Fruit fly (Drosophila melanogaster): Measurements from ENCODE around the gene Rcd-1r.

Gene Rcd-1r

dm6 chr2L:9013968-9014367 lies at the start of gene Rcd-1r:
Gene Rcd-1r (minus strand): TSS chr2L:9014068.
- TF ChIP-seq CG9948 (tag; optimal IDR thresholded peaks at IDR 0.05) (no peak), CG15710 (tag; optimal IDR thresholded peaks at IDR 0.05) (no peak), CG8159 (tag; optimal IDR thresholded peaks at IDR 0.05) (no peak), CG17806 (tag; optimal IDR thresholded peaks at IDR 0.05) (no peak), Ets98B (GFP tag; IDR thresholded peaks at IDR 0.05) (no peak), CG12605 (GFP tag; IDR thresholded peaks at IDR 0.05) (no peak), fd96Ca (GFP tag; IDR thresholded peaks at IDR 0.05) (no peak), rn (GFP tag; IDR thresholded peaks at IDR 0.05) (no peak), Snoo (tag; optimal IDR thresholded peaks at IDR 0.05) (no peak), CG4496 (GFP tag; IDR thresholded peaks at IDR 0.05) (no peak), Pif1B (GFP tag; optimal IDR thresholded peaks at IDR 0.05) (no peak), CG14655 (GFP tag; optimal IDR thresholded peaks at IDR 0.05) (no peak), CG32121 (GFP tag; IDR thresholded peaks at IDR 0.05) (no peak)

- TF ChIP-seq CG15710 (tag; optimal IDR thresholded peaks at IDR 0.05) (no peak), CG34367 (tag; optimal IDR thresholded peaks at IDR 0.05) (no peak), Snoo (tag; optimal IDR thresholded peaks at IDR 0.05) (no peak)
These were observed 17.9 kb upstream of the Rcd-1r start, which contains the start of gene CG9582 for dm6 chr2L:9031736-9032135. Gene CG9582 (minus strand): TSS chr2L:9031836.

dm6 chr2L:9026157-9026556 lies 12.3 kb upstream of the Rcd-1r start:
- TF ChIP-seq Snoo (tag; optimal IDR thresholded peaks at IDR 0.05) (no peak), fd96Ca (GFP tag; IDR thresholded peaks at IDR 0.05) (no peak), CG14655 (GFP tag; optimal IDR thresholded peaks at IDR 0.05) (no peak), CG34367 (tag; optimal IDR thresholded peaks at IDR 0.05) (no peak)

- no peak for TF ChIP-seq CG8159 (tag; optimal IDR thresholded peaks at IDR 0.05)
- TF ChIP-seq CG34367 (tag; optimal IDR thresholded peaks at IDR 0.05): no peak
- no peak for TF ChIP-seq CG14655 (GFP tag; optimal IDR thresholded peaks at IDR 0.05)
- no peak for TF ChIP-seq Pif1B (GFP tag; optimal IDR thresholded peaks at IDR 0.05)
- TF ChIP-seq CG12605 (GFP tag; IDR thresholded peaks at IDR 0.05): no peak
- no peak for TF ChIP-seq CG9948 (tag; optimal IDR thresholded peaks at IDR 0.05)
- TF ChIP-seq CG32121 (GFP tag; IDR thresholded peaks at IDR 0.05): no peak
- no peak for TF ChIP-seq fd96Ca (GFP tag; IDR thresholded peaks at IDR 0.05)
- no peak for TF ChIP-seq Snoo (tag; optimal IDR thresholded peaks at IDR 0.05)
- no peak for TF ChIP-seq Ets98B (GFP tag; IDR thresholded peaks at IDR 0.05)
- no peak for TF ChIP-seq Pif1A (GFP tag; optimal IDR thresholded peaks at IDR 0.05)
- TF ChIP-seq gl (tag; optimal IDR thresholded peaks at IDR 0.05): no peak
These were observed 5.6 kb upstream of the Rcd-1r start for dm6 chr2L:9019438-9019837.

- TF ChIP-seq CG17806 (tag; optimal IDR thresholded peaks at IDR 0.05) (no peak), fd96Ca (GFP tag; IDR thresholded peaks at IDR 0.05) (no peak), CG15710 (tag; optimal IDR thresholded peaks at IDR 0.05) (no peak), Ets98B (GFP tag; IDR thresholded peaks at IDR 0.05) (no peak), CG8159 (tag; optimal IDR thresholded peaks at IDR 0.05) (no peak), CG32121 (GFP tag; IDR thresholded peaks at IDR 0.05) (no peak), CG10348 (GFP tag; IDR thresholded peaks at IDR 0.05) (no peak), EcR (GFP tag; optimal IDR thresholded peaks at IDR 0.05) (no peak), rn (GFP tag; IDR thresholded peaks at IDR 0.05) (no peak), gl (tag; optimal IDR thresholded peaks at IDR 0.05) (no peak), CG14655 (GFP tag; optimal IDR thresholded peaks at IDR 0.05) (no peak), Pif1A (GFP tag; optimal IDR thresholded peaks at IDR 0.05) (no peak), Snoo (tag; optimal IDR thresholded peaks at IDR 0.05) (no peak), CG4496 (GFP tag; IDR thresholded peaks at IDR 0.05) (no peak), CG13204 (GFP tag; optimal IDR thresholded peaks at IDR 0.05) (no peak), CG34367 (tag; optimal IDR thresholded peaks at IDR 0.05) (no peak), CG12605 (GFP tag; IDR thresholded peaks at IDR 0.05) (no peak), CG9948 (tag; optimal IDR thresholded peaks at IDR 0.05) (no peak)
These were observed 2.2 kb downstream of the Rcd-1r start, which contains the start of gene CG13102 for dm6 chr2L:9011543-9012238. Gene CG13102 (plus strand): TSS chr2L:9012188.

dm6 chr2L:9010267-9010666 lies 3.6 kb downstream of the Rcd-1r start, which contains the start of gene CG9568:
Gene CG9568 (plus strand): TSS chr2L:9010583.
- TF ChIP-seq CG8159 (tag; optimal IDR thresholded peaks at IDR 0.05) (no peak), gl (tag; optimal IDR thresholded peaks at IDR 0.05) (no peak), Ets98B (GFP tag; IDR thresholded peaks at IDR 0.05) (no peak), Pif1B (GFP tag; optimal IDR thresholded peaks at IDR 0.05) (no peak), CG14655 (GFP tag; optimal IDR thresholded peaks at IDR 0.05) (no peak)

dm6 chr2L:8998237-8998636 lies 15.6 kb downstream of the Rcd-1r start, which contains the start of gene Try29F:
Gene Try29F (plus strand): TSS chr2L:8998537.
- TF ChIP-seq CG32121 (GFP tag; IDR thresholded peaks at IDR 0.05) (no peak), EcR (GFP tag; optimal IDR thresholded peaks at IDR 0.05) (no peak), CG12605 (GFP tag; IDR thresholded peaks at IDR 0.05) (no peak), CG17806 (tag; optimal IDR thresholded peaks at IDR 0.05) (no peak), Pif1A (GFP tag; optimal IDR thresholded peaks at IDR 0.05) (no peak), CG10348 (GFP tag; IDR thresholded peaks at IDR 0.05) (no peak), fd96Ca (GFP tag; IDR thresholded peaks at IDR 0.05) (no peak), CG15710 (tag; optimal IDR thresholded peaks at IDR 0.05) (no peak), CG34367 (tag; optimal IDR thresholded peaks at IDR 0.05) (no peak), CG14655 (GFP tag; optimal IDR thresholded peaks at IDR 0.05) (no peak), rn (GFP tag; IDR thresholded peaks at IDR 0.05) (no peak), CG8301 (tag; optimal IDR thresholded peaks at IDR 0.05) (no peak), Pif1B (GFP tag; optimal IDR thresholded peaks at IDR 0.05) (no peak), Ets98B (GFP tag; IDR thresholded peaks at IDR 0.05) (no peak), Snoo (tag; optimal IDR thresholded peaks at IDR 0.05) (no peak)
